Worm (Caenorhabditis elegans) whole organism, L3 larva: Measurements from ENCODE around the gene cwn-1.

ENCODE experiments used
- R02D3.7 ChIP-seq: fragments of 150-350 bp; optimal IDR thresholded peaks from 2 replicates; lab custom pipeline; 2014; ENCODE audit warnings: missing biosample characterization, missing genetic modification characterization
- ZK546.5 ChIP-seq: sonication (generic microtip); optimal IDR thresholded peaks from 2 replicates; lab custom pipeline; 2017; ENCODE audit warnings: missing biosample characterization, missing genetic modification characterization
- aly-2 ChIP-seq: fragments of 150-350 bp; optimal IDR thresholded peaks from 2 replicates; lab custom pipeline; 2014; ENCODE audit warnings: missing biosample characterization, missing genetic modification characterization
- ama-1 ChIP-seq: fragments of 150-350 bp; optimal IDR thresholded peaks from 2 replicates; lab custom pipeline; 2018
- ceh-16 ChIP-seq: sonication (generic microtip); optimal IDR thresholded peaks from 2 replicates; lab custom pipeline; 2017; ENCODE audit warnings: missing biosample characterization, missing genetic modification characterization
- ceh-28 ChIP-seq: fragments of 150-350 bp; optimal IDR thresholded peaks from 2 replicates; lab custom pipeline; 2014; ENCODE audit warnings: missing biosample characterization, missing genetic modification reagents, missing genetic modification characterization
- ceh-82 ChIP-seq: fragments of 150-350 bp; optimal IDR thresholded peaks from 2 replicates; lab custom pipeline; 2014; ENCODE audit warnings: missing biosample characterization, missing genetic modification characterization
- ceh-9 ChIP-seq: sonication (generic microtip); optimal IDR thresholded peaks from 2 replicates; lab custom pipeline; 2018; ENCODE audit warnings: missing biosample characterization, missing genetic modification characterization
- daf-12 ChIP-seq: fragments of 150-350 bp; optimal IDR thresholded peaks from 2 replicates; lab custom pipeline; 2014; ENCODE audit warnings: missing biosample characterization, missing genetic modification reagents, missing genetic modification characterization
- egl-27 ChIP-seq: sonication (generic microtip); optimal IDR thresholded peaks from 4 replicates; lab custom pipeline; 2017; ENCODE audit warnings: missing biosample characterization, missing genetic modification reagents, missing genetic modification characterization
- egl-5 ChIP-seq: fragments of 150-350 bp; optimal IDR thresholded peaks from 2 replicates; lab custom pipeline; 2017; ENCODE audit warnings: missing biosample characterization, missing genetic modification reagents, missing genetic modification characterization, inconsistent platforms
- elt-1 ChIP-seq: fragments of 150-350 bp; optimal IDR thresholded peaks from 2 replicates; lab custom pipeline; 2014; ENCODE audit warnings: missing biosample characterization, missing genetic modification characterization
- elt-2 ChIP-seq: sonication (generic microtip); optimal IDR thresholded peaks from 2 replicates; lab custom pipeline; 2016; ENCODE audit warnings: missing genetic modification reagents, mild to moderate bottlenecking, missing genetic modification characterization, missing compliant biosample characterization
- elt-3 ChIP-seq, 3 experiments: fragments of 150-350 bp in 1 of 3; sonication (generic microtip) in 2 of 3; optimal IDR thresholded peaks; 2 replicates in 2 of 3; 4 replicates in 1 of 3; lab custom pipeline; 2014 to 2017; ENCODE audit warnings: missing biosample characterization in 3 of 3, missing genetic modification characterization in 3 of 3
- eor-1 ChIP-seq, 2 experiments: fragments of 150-350 bp; optimal IDR thresholded peaks; 2 replicates each; lab custom pipeline; 2014 to 2018; ENCODE audit warnings: missing biosample characterization in 2 of 2, missing genetic modification characterization in 2 of 2
- fkh-10 ChIP-seq: sonication (generic microtip); optimal IDR thresholded peaks from 2 replicates; lab custom pipeline; 2017; ENCODE audit warnings: missing biosample characterization, missing genetic modification reagents, missing genetic modification characterization
- fkh-2 ChIP-seq: fragments of 150-350 bp; optimal IDR thresholded peaks from 2 replicates; lab custom pipeline; 2014; ENCODE audit warnings: missing biosample characterization, missing genetic modification reagents, missing genetic modification characterization
- fos-1 ChIP-seq: fragments of 150-350 bp; optimal IDR thresholded peaks from 2 replicates; lab custom pipeline; 2014; ENCODE audit warnings: missing biosample characterization, missing genetic modification characterization
- hmg-11 ChIP-seq: sonication (generic microtip); optimal IDR thresholded peaks from 2 replicates; lab custom pipeline; 2016; ENCODE audit warnings: missing genetic modification characterization, missing compliant biosample characterization
- jun-1 ChIP-seq: fragments of 150-350 bp; optimal IDR thresholded peaks from 2 replicates; lab custom pipeline; 2014; ENCODE audit warnings: missing biosample characterization, missing genetic modification reagents, missing genetic modification characterization
- lin-15B ChIP-seq: fragments of 150-350 bp; optimal IDR thresholded peaks from 2 replicates; lab custom pipeline; 2014; ENCODE audit warnings: missing biosample characterization, missing genetic modification characterization
- lin-39 ChIP-seq: fragments of 150-350 bp; optimal IDR thresholded peaks from 2 replicates; lab custom pipeline; 2018; ENCODE audit warnings: missing biosample characterization, missing genetic modification reagents, missing genetic modification characterization
- lsy-12 ChIP-seq: sonication (generic microtip); optimal IDR thresholded peaks from 2 replicates; lab custom pipeline; 2016; ENCODE audit warnings: mild to moderate bottlenecking, missing genetic modification characterization, missing compliant biosample characterization
- mdl-1 ChIP-seq: fragments of 150-350 bp; optimal IDR thresholded peaks from 2 replicates; lab custom pipeline; 2014; ENCODE audit warnings: missing biosample characterization, missing genetic modification characterization
- mml-1 ChIP-seq: fragments of 150-350 bp; sonication (generic microtip); optimal IDR thresholded peaks from 3 replicates; lab custom pipeline; 2014; ENCODE audit warnings: missing biosample characterization, missing genetic modification characterization
- nfya-1 ChIP-seq: sonication (generic microtip); optimal IDR thresholded peaks from 2 replicates; lab custom pipeline; 2017; ENCODE audit warnings: missing genetic modification characterization, mild to moderate bottlenecking, missing compliant biosample characterization, antibody characterized with exemption, moderate library complexity; ENCODE audit not compliant: insufficient read depth
- nhr-11 ChIP-seq: fragments of 150-350 bp; optimal IDR thresholded peaks from 2 replicates; lab custom pipeline; 2014; ENCODE audit warnings: missing biosample characterization, missing genetic modification characterization
- nhr-12 ChIP-seq: fragments of 150-350 bp; optimal IDR thresholded peaks from 2 replicates; lab custom pipeline; 2014; ENCODE audit warnings: missing biosample characterization, missing genetic modification characterization
- nhr-23 ChIP-seq: fragments of 150-350 bp; optimal IDR thresholded peaks from 2 replicates; lab custom pipeline; 2014; ENCODE audit warnings: missing biosample characterization, missing genetic modification reagents, missing genetic modification characterization
- nhr-237 ChIP-seq: fragments of 150-350 bp; optimal IDR thresholded peaks from 2 replicates; lab custom pipeline; 2014; ENCODE audit warnings: missing biosample characterization, missing genetic modification characterization
- nhr-25 ChIP-seq: sonication (generic microtip); optimal IDR thresholded peaks from 2 replicates; lab custom pipeline; 2017; ENCODE audit warnings: missing biosample characterization, missing genetic modification characterization
- nhr-28 ChIP-seq: fragments of 150-350 bp; optimal IDR thresholded peaks from 2 replicates; lab custom pipeline; 2014; ENCODE audit warnings: missing biosample characterization, missing genetic modification characterization
- nhr-43 ChIP-seq: sonication (generic microtip); optimal IDR thresholded peaks from 2 replicates; lab custom pipeline; 2016; ENCODE audit warnings: mild to moderate bottlenecking, missing genetic modification characterization, missing compliant biosample characterization; ENCODE audit not compliant: poor library complexity, severe bottlenecking
- nhr-67 ChIP-seq: fragments of 150-350 bp; optimal IDR thresholded peaks from 2 replicates; lab custom pipeline; 2014; ENCODE audit warnings: missing biosample characterization, missing genetic modification characterization
- nhr-76 ChIP-seq: fragments of 150-350 bp; sonication (generic microtip); optimal IDR thresholded peaks from 5 replicates; lab custom pipeline; 2014; ENCODE audit warnings: missing biosample characterization, missing genetic modification characterization
- nhr-77 ChIP-seq: fragments of 150-350 bp; optimal IDR thresholded peaks from 2 replicates; lab custom pipeline; 2014; ENCODE audit warnings: missing biosample characterization, missing genetic modification characterization
- pha-4 ChIP-seq: fragments of 150-350 bp; optimal IDR thresholded peaks from 2 replicates; lab custom pipeline; 2014; ENCODE audit warnings: missing biosample characterization, missing genetic modification reagents, missing genetic modification characterization
- pqm-1 ChIP-seq: fragments of 150-350 bp; optimal IDR thresholded peaks from 2 replicates; lab custom pipeline; 2017; ENCODE audit warnings: missing biosample characterization, missing genetic modification characterization, inconsistent platforms
- sea-2 ChIP-seq: fragments of 150-350 bp; sonication (generic microtip); optimal IDR thresholded peaks from 4 replicates; lab custom pipeline; 2014; ENCODE audit warnings: missing biosample characterization, missing genetic modification reagents, missing genetic modification characterization
- skn-1 ChIP-seq: fragments of 150-350 bp; optimal IDR thresholded peaks from 2 replicates; lab custom pipeline; 2014; ENCODE audit warnings: missing biosample characterization, missing genetic modification characterization
- snpc-4 ChIP-seq: fragments of 150-350 bp; optimal IDR thresholded peaks from 2 replicates; lab custom pipeline; 2014; ENCODE audit warnings: missing biosample characterization, missing genetic modification characterization
- tbx-2 ChIP-seq: sonication (generic microtip); optimal IDR thresholded peaks from 2 replicates; lab custom pipeline; 2016; ENCODE audit warnings: mild to moderate bottlenecking, missing genetic modification characterization, missing compliant biosample characterization
- unc-39 ChIP-seq: sonication (generic microtip); optimal IDR thresholded peaks from 4 replicates; lab custom pipeline; 2017; ENCODE audit warnings: missing biosample characterization, missing genetic modification characterization
- unc-62 ChIP-seq: fragments of 150-350 bp; sonication (generic microtip); optimal IDR thresholded peaks from 4 replicates; lab custom pipeline; 2014; ENCODE audit warnings: missing biosample characterization, missing genetic modification reagents, missing genetic modification characterization
- zag-1 ChIP-seq: fragments of 150-350 bp; optimal IDR thresholded peaks from 2 replicates; lab custom pipeline; 2014; ENCODE audit warnings: missing biosample characterization, missing genetic modification characterization
- ztf-11 ChIP-seq: fragments of 150-350 bp; optimal IDR thresholded peaks from 2 replicates; lab custom pipeline; 2014; ENCODE audit warnings: missing biosample characterization, missing genetic modification characterization
- ztf-4 ChIP-seq: fragments of 150-350 bp; optimal IDR thresholded peaks from 2 replicates; lab custom pipeline; 2014; ENCODE audit warnings: missing biosample characterization, missing genetic modification characterization

Gene cwn-1

ce11 chrII:158004-158731 is 24.8 kb upstream of the cwn-1 start:
- peak; percentile 86 for TF ChIP-seq nhr-23 (tag; lab: Kevin White, UChicago)
- TF ChIP-seq jun-1 (tag; lab: Kevin White, UChicago) = no peak
- no peak for TF ChIP-seq ama-1 (lab: Kevin White, UChicago)
- TF ChIP-seq daf-12 (tag; lab: Kevin White, UChicago) = no peak
- no peak for TF ChIP-seq mml-1 (tag; lab: Kevin White, UChicago)
- TF ChIP-seq fkh-10 = no peak
- no peak for TF ChIP-seq lin-15B

- TF ChIP-seq elt-2 (tag; lab: Kevin White, UChicago) (peak; percentile 19), pqm-1 (tag; lab: Kevin White, UChicago) (peak; percentile 16), unc-39 (tag; lab: Kevin White, UChicago) (no peak)
Measured at ce11 chrII:156999-157499, 23.7 kb upstream of the cwn-1 start.

ce11 chrII:155904-156303 is 22.5 kb upstream of the cwn-1 start, which contains the start of gene mrpl-28:
Gene mrpl-28, minus strand, starts transcription at chrII:156009.
- TF ChIP-seq zag-1 (tag; lab: Kevin White, UChicago) = peak; percentile 16
- TF ChIP-seq fos-1 (tag; lab: Kevin White, UChicago) = no peak
- TF ChIP-seq ama-1 (lab: Kevin White, UChicago) = no peak
- no peak for TF ChIP-seq nhr-76 (tag; lab: Kevin White, UChicago)
- no peak for TF ChIP-seq ztf-11 (tag; lab: Kevin White, UChicago)
- TF ChIP-seq ZK546.5 = no peak
- TF ChIP-seq snpc-4 (tag; lab: Kevin White, UChicago) = peak; percentile 84
- TF ChIP-seq ceh-82 (tag; lab: Kevin White, UChicago) = peak; percentile 92
- TF ChIP-seq unc-39 (tag; lab: Kevin White, UChicago) = no peak
- no peak for TF ChIP-seq mml-1 (tag; lab: Kevin White, UChicago)
- peak; percentile 77 for TF ChIP-seq tbx-2 (tag; lab: Kevin White, UChicago)
- no peak for TF ChIP-seq aly-2 (tag; lab: Kevin White, UChicago)
- peak; percentile 92 for TF ChIP-seq hmg-11 (tag; lab: Kevin White, UChicago)
- no peak for TF ChIP-seq ceh-9 (tag; lab: Kevin White, UChicago)
- no peak for TF ChIP-seq nhr-67 (tag; lab: Kevin White, UChicago)
- no peak for TF ChIP-seq unc-62 (GFP tag; lab: Kevin White, UChicago)
- TF ChIP-seq elt-2 (tag; lab: Kevin White, UChicago) = peak; percentile 66
- no peak for TF ChIP-seq mdl-1
- no peak for TF ChIP-seq sea-2 (GFP tag; lab: Kevin White, UChicago)
- peak; percentile 85 for TF ChIP-seq egl-5 (tag; lab: Kevin White, UChicago)
- no peak for TF ChIP-seq nhr-28 (tag; lab: Kevin White, UChicago)
- TF ChIP-seq skn-1 = peak; percentile 14
- TF ChIP-seq eor-1 (tag; optimal IDR thresholded peaks at IDR 0.05; lab: Kevin White, UChicago) = no peak
- TF ChIP-seq nhr-25 (tag; lab: Kevin White, UChicago) = peak; percentile 89
- peak; percentile 73 for TF ChIP-seq jun-1 (tag; lab: Kevin White, UChicago)
- TF ChIP-seq ceh-16 (tag; lab: Kevin White, UChicago) = no peak
- TF ChIP-seq ztf-4 (tag; lab: Kevin White, UChicago) = no peak
- peak; percentile 38 for TF ChIP-seq pqm-1 (tag; lab: Kevin White, UChicago)
- peak; percentile 16 for TF ChIP-seq elt-1 (tag; lab: Kevin White, UChicago)
- peak; percentile 91 for TF ChIP-seq nfya-1 (tag; lab: Kevin White, UChicago)
- no peak for TF ChIP-seq nhr-12
- peak; percentile 85 for TF ChIP-seq lin-39
- peak; percentile 95 for TF ChIP-seq nhr-23 (tag; lab: Kevin White, UChicago)
- no peak for TF ChIP-seq elt-3 (tag; optimal IDR thresholded peaks at IDR 0.05; lab: Kevin White, UChicago)
- TF ChIP-seq nhr-11 (tag; lab: Kevin White, UChicago) = no peak
- TF ChIP-seq nhr-237 (tag; lab: Kevin White, UChicago) = no peak
- peak; percentile 77 for TF ChIP-seq ceh-28 (tag; lab: Kevin White, UChicago)
- TF ChIP-seq egl-27 (tag; lab: Kevin White, UChicago) = no peak
- no peak for TF ChIP-seq daf-12 (tag; lab: Kevin White, UChicago)
- peak; percentile 87 for TF ChIP-seq lsy-12 (tag; lab: Kevin White, UChicago)
- peak; percentile 84 for TF ChIP-seq R02D3.7 (tag; lab: Kevin White, UChicago)
- peak; percentile 73 for TF ChIP-seq nhr-77 (tag; lab: Kevin White, UChicago)
- TF ChIP-seq fkh-2 (tag; lab: Kevin White, UChicago) = no peak
- peak; percentile 99 for TF ChIP-seq pha-4 (tag; lab: Kevin White, UChicago)
- TF ChIP-seq nhr-43 = peak; percentile 85
- no peak for TF ChIP-seq fkh-10
- TF ChIP-seq lin-15B = peak; percentile 98
